Fruit fly (Drosophila melanogaster) whole organism, embryonic: ENCODE data around the gene CG34008.

Experiments
- CG10979 ChIP-seq: fragments of 200-800 bp; sonication (Bioruptor generic); optimal IDR thresholded peaks from 2 replicates; lab custom pipeline; 2018; ENCODE audit warnings: missing biosample characterization, mild to moderate bottlenecking, missing genetic modification characterization, moderate library complexity
- CG7987 ChIP-seq: fragments of 200-800 bp; sonication (Bioruptor generic); optimal IDR thresholded peaks from 2 replicates; lab custom pipeline; 2018; ENCODE audit warnings: missing biosample characterization, mild to moderate bottlenecking, missing genetic modification characterization, moderate library complexity
- Chrac-16 ChIP-seq: fragments of 200-800 bp; sonication (Bioruptor generic); optimal IDR thresholded peaks from 3 replicates; lab custom pipeline; 2016; ENCODE audit warnings: missing biosample characterization, missing genetic modification characterization
- br ChIP-seq: fragments of >200 bp; optimal IDR thresholded peaks from 2 replicates; lab custom pipeline; 2017
- vvl ChIP-seq: fragments of 200-800 bp; sonication (Bioruptor generic); IDR thresholded peaks from 2 replicates; pipeline ENCODE4 v1.3.6; 2022; ENCODE audit warnings: missing biosample characterization, missing genetic modification characterization

DNA sequence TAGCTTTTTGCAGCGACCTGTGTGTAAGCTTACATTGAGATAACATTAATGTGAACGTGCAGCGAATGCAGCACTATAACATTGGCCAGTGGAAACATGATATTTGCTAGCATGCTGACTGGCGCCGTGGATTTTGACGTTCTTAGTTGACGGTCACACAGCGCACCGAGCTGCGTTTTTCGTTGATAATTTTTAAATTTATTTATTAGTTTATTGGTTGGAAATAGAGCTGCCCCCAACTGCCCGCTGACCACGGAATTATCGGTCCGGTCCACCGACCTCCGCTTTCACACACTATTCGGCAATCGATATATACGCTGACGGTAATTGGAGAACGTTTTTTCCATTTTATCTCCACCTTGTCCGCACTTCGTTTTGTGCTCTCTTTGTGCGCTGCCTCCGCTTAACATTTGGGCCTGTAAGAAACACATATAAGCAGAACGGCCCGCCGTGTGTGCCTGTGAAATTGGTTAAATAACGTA is 40.5 kb upstream of the CG34008 start, which contains the start of gene H:
- TF ChIP-seq CG7987 (no peak), vvl (GFP tag; lab: Robert Waterston, UW) (no peak), CG10979 (tag; lab: Kevin White, UChicago) (no peak), Chrac-16 (GFP tag; lab: Kevin White, UChicago) (no peak), br (lab: Kevin White, UChicago) (no peak)
